Fruit fly (Drosophila melanogaster) whole organism, embryonic: ENCODE results near the gene CG13917.
A peak's percentile ranks its signal among the peaks of the same experiment; 100 is the strongest.

Experiments
- Aef1 ChIP-seq: fragments of 200-800 bp; sonication (Bioruptor generic); IDR thresholded peaks from 3 replicates; pipeline ENCODE4 v1.3.6; 2022; ENCODE audit warnings: missing biosample characterization, missing genetic modification characterization
- Atf3 ChIP-seq: fragments of 200-800 bp; sonication (Bioruptor generic); optimal IDR thresholded peaks from 3 replicates; lab custom pipeline; 2016; ENCODE audit warnings: missing biosample characterization, missing genetic modification characterization
- CG10979 ChIP-seq: fragments of 200-800 bp; sonication (Bioruptor generic); optimal IDR thresholded peaks from 2 replicates; lab custom pipeline; 2018; ENCODE audit warnings: missing biosample characterization, mild to moderate bottlenecking, missing genetic modification characterization, moderate library complexity
- CG11398 ChIP-seq: fragments of 200-800 bp; sonication (Bioruptor generic); optimal IDR thresholded peaks from 2 replicates; lab custom pipeline; 2016; ENCODE audit warnings: missing biosample characterization, missing genetic modification characterization
- CG11696 ChIP-seq: fragments of 200-800 bp; sonication (Bioruptor generic); IDR thresholded peaks from 2 replicates; pipeline ENCODE4 v1.3.6; 2022; ENCODE audit warnings: missing biosample characterization, missing genetic modification characterization
- CG12071 ChIP-seq: fragments of 200-800 bp; sonication (Bioruptor generic); optimal IDR thresholded peaks from 3 replicates; lab custom pipeline; 2018; ENCODE audit warnings: missing biosample characterization, mild to moderate bottlenecking, missing genetic modification characterization
- CG1233 ChIP-seq: fragments of 200-800 bp; sonication (Bioruptor generic); optimal IDR thresholded peaks from 4 replicates; lab custom pipeline; 2018; ENCODE audit warnings: missing biosample characterization, mild to moderate bottlenecking, missing genetic modification characterization
- CG13424 ChIP-seq: fragments of 200-800 bp; sonication (Bioruptor generic); optimal IDR thresholded peaks from 2 replicates; lab custom pipeline; 2019; ENCODE audit warnings: missing biosample characterization, mild to moderate bottlenecking, missing genetic modification characterization, moderate library complexity
- CG1529 ChIP-seq: fragments of 200-800 bp; sonication (Bioruptor generic); optimal IDR thresholded peaks from 3 replicates; lab custom pipeline; 2018; ENCODE audit warnings: missing biosample characterization, missing genetic modification characterization
- CG15601 ChIP-seq: fragments of 200-800 bp; sonication (Bioruptor generic); optimal IDR thresholded peaks from 3 replicates; lab custom pipeline; 2019; ENCODE audit warnings: missing biosample characterization, mild to moderate bottlenecking, missing genetic modification characterization, moderate library complexity
- CG17612 ChIP-seq: fragments of 200-800 bp; sonication (Bioruptor generic); IDR thresholded peaks from 2 replicates; pipeline ENCODE4 v1.3.6; 2022; ENCODE audit warnings: missing biosample characterization, missing genetic modification characterization
- CG1792 ChIP-seq: fragments of 200-800 bp; sonication (Bioruptor generic); optimal IDR thresholded peaks from 2 replicates; lab custom pipeline; 2016; ENCODE audit warnings: missing biosample characterization, missing genetic modification characterization
- CG31388 ChIP-seq: fragments of 200-800 bp; sonication (Bioruptor generic); optimal IDR thresholded peaks from 2 replicates; lab custom pipeline; 2016; ENCODE audit warnings: missing biosample characterization, missing genetic modification characterization
- CG3281 ChIP-seq: fragments of 200-800 bp; sonication (Bioruptor generic); optimal IDR thresholded peaks from 3 replicates; lab custom pipeline; 2017; ENCODE audit warnings: missing biosample characterization, mild to moderate bottlenecking, missing genetic modification characterization
- CG33557 ChIP-seq: fragments of 200-800 bp; sonication (Bioruptor generic); optimal IDR thresholded peaks from 2 replicates; lab custom pipeline; 2019; ENCODE audit warnings: missing biosample characterization, mild to moderate bottlenecking, missing genetic modification characterization, moderate library complexity
- CG4360 ChIP-seq: fragments of 200-800 bp; sonication (Bioruptor generic); IDR thresholded peaks from 2 replicates; pipeline ENCODE4 v1.3.6; 2022; ENCODE audit warnings: missing biosample characterization, missing genetic modification characterization
- CG4617 ChIP-seq: fragments of 200-800 bp; sonication (Bioruptor generic); optimal IDR thresholded peaks from 3 replicates; lab custom pipeline; 2016; ENCODE audit warnings: missing biosample characterization, missing genetic modification characterization, borderline replicate concordance
- CG4707 ChIP-seq: fragments of 200-800 bp; sonication (Bioruptor generic); optimal IDR thresholded peaks from 2 replicates; lab custom pipeline; 2018; ENCODE audit warnings: missing biosample characterization, mild to moderate bottlenecking, missing genetic modification characterization, moderate library complexity
- CG6654 ChIP-seq: fragments of 200-800 bp; sonication (Bioruptor generic); optimal IDR thresholded peaks from 2 replicates; lab custom pipeline; 2017; ENCODE audit warnings: missing biosample characterization, mild to moderate bottlenecking, missing genetic modification characterization
- CkIIα-i1 ChIP-seq: fragments of 200-800 bp; sonication (Bioruptor generic); IDR thresholded peaks from 2 replicates; pipeline ENCODE4 v1.3.6; 2022; ENCODE audit warnings: missing biosample characterization, missing genetic modification characterization
- Dref ChIP-seq: fragments of 200-800 bp; sonication (Bioruptor generic); IDR thresholded peaks from 2 replicates; pipeline ENCODE4 v1.3.6; 2022; ENCODE audit warnings: missing biosample characterization, missing genetic modification characterization
- Elba2 ChIP-seq: fragments of 200-800 bp; sonication (Bioruptor generic); optimal IDR thresholded peaks from 3 replicates; lab custom pipeline; 2016; ENCODE audit warnings: missing biosample characterization, missing genetic modification characterization
- Fer2 ChIP-seq: fragments of 200-800 bp; sonication (Bioruptor generic); optimal IDR thresholded peaks from 2 replicates; lab custom pipeline; 2018; ENCODE audit warnings: missing biosample characterization, mild to moderate bottlenecking, missing genetic modification characterization, moderate library complexity
- HLH4C ChIP-seq: fragments of 200-800 bp; sonication (Bioruptor generic); IDR thresholded peaks from 3 replicates; pipeline ENCODE4 v1.3.6; 2022; ENCODE audit warnings: missing biosample characterization, missing genetic modification characterization; ENCODE audit not compliant: partially characterized antibody
- Lhr ChIP-seq: fragments of 200-800 bp; sonication (Bioruptor generic); optimal IDR thresholded peaks from 3 replicates; lab custom pipeline; 2017; ENCODE audit warnings: mild to moderate bottlenecking, missing biosample characterization, missing genetic modification reagents, missing genetic modification characterization
- MTF-1 ChIP-seq: fragments of 200-800 bp; sonication (Bioruptor generic); optimal IDR thresholded peaks from 2 replicates; lab custom pipeline; 2018; ENCODE audit warnings: missing biosample characterization, mild to moderate bottlenecking, missing genetic modification characterization, borderline replicate concordance
- Max ChIP-seq: fragments of 200-800 bp; sonication (Bioruptor generic); optimal IDR thresholded peaks from 2 replicates; lab custom pipeline; 2016; ENCODE audit warnings: missing biosample characterization, mild to moderate bottlenecking, missing genetic modification characterization
- Meics ChIP-seq: fragments of 200-800 bp; sonication (Bioruptor generic); optimal IDR thresholded peaks from 2 replicates; lab custom pipeline; 2017; ENCODE audit warnings: missing biosample characterization, mild to moderate bottlenecking, missing genetic modification characterization
- Oli ChIP-seq: fragments of 200-800 bp; sonication (Bioruptor generic); optimal IDR thresholded peaks from 2 replicates; lab custom pipeline; 2018; ENCODE audit warnings: missing biosample characterization, mild to moderate bottlenecking, missing genetic modification characterization, moderate library complexity
- Sox100B ChIP-seq: fragments of 200-800 bp; sonication (Bioruptor generic); optimal IDR thresholded peaks from 3 replicates; lab custom pipeline; 2018; ENCODE audit warnings: missing biosample characterization, mild to moderate bottlenecking, missing genetic modification characterization
- Sox102F ChIP-seq: fragments of 200-800 bp; sonication (Bioruptor generic); optimal IDR thresholded peaks from 2 replicates; lab custom pipeline; 2018; ENCODE audit warnings: missing biosample characterization, mild to moderate bottlenecking, missing genetic modification characterization, moderate library complexity
- Sry-β ChIP-seq: fragments of 200-800 bp; sonication (Bioruptor generic); optimal IDR thresholded peaks from 2 replicates; lab custom pipeline; 2018; ENCODE audit warnings: missing biosample characterization, mild to moderate bottlenecking, missing genetic modification characterization, moderate library complexity
- Trl ChIP-seq, 3 experiments: fragments of >200 bp in 2 of 3; fragments of 200-800 bp in 1 of 3; sonication (Bioruptor generic) in 1 of 3; optimal IDR thresholded peaks; 2 replicates in 1 of 3; 3 replicates in 2 of 3; lab custom pipeline; 2016 to 2017; ENCODE audit warnings: missing biosample characterization in 1 of 3, missing genetic modification characterization in 1 of 3
- aop ChIP-seq: fragments of 200-800 bp; sonication (Bioruptor generic); IDR thresholded peaks from 2 replicates; pipeline ENCODE4 v1.3.6; 2022; ENCODE audit warnings: missing biosample characterization, missing genetic modification characterization
- crc ChIP-seq: fragments of 200-800 bp; sonication (Bioruptor generic); optimal IDR thresholded peaks from 2 replicates; lab custom pipeline; 2016; ENCODE audit warnings: missing biosample characterization, missing genetic modification characterization
- croc ChIP-seq: fragments of 200-800 bp; sonication (Bioruptor generic); conservative IDR thresholded peaks from 3 replicates; pipeline ENCODE4 v1.3.6; 2022; ENCODE audit warnings: missing biosample characterization, missing genetic modification characterization
- dm ChIP-seq: fragments of 200-800 bp; sonication (Bioruptor generic); optimal IDR thresholded peaks from 3 replicates; lab custom pipeline; 2016; ENCODE audit warnings: missing biosample characterization, missing genetic modification characterization
- ems ChIP-seq: fragments of 200-800 bp; sonication (Bioruptor generic); optimal IDR thresholded peaks from 3 replicates; lab custom pipeline; 2016; ENCODE audit warnings: missing biosample characterization, missing genetic modification characterization
- her ChIP-seq: fragments of 200-800 bp; sonication (Bioruptor generic); optimal IDR thresholded peaks from 2 replicates; lab custom pipeline; 2016; ENCODE audit warnings: missing biosample characterization, missing genetic modification characterization
- lola ChIP-seq, 3 experiments: fragments of >200 bp in 2 of 3; fragments of 200-800 bp in 1 of 3; sonication (Bioruptor generic) in 1 of 3; optimal IDR thresholded peaks; 2 replicates each; lab custom pipeline; 2017 to 2019; ENCODE audit warnings: missing biosample characterization in 3 of 3, missing genetic modification characterization in 3 of 3, mild to moderate bottlenecking in 1 of 3, moderate library complexity in 1 of 3
- phol ChIP-seq: fragments of 200-800 bp; sonication (Bioruptor generic); optimal IDR thresholded peaks from 3 replicates; lab custom pipeline; 2018; ENCODE audit warnings: missing biosample characterization, mild to moderate bottlenecking, missing genetic modification characterization, moderate library complexity
- sc ChIP-seq, 3 experiments: fragments of >200 bp in 2 of 3; fragments of 200-800 bp in 1 of 3; sonication (Bioruptor generic) in 1 of 3; optimal IDR thresholded peaks; 2 replicates in 2 of 3; 3 replicates in 1 of 3; lab custom pipeline; 2017; ENCODE audit warnings: mild to moderate bottlenecking in 1 of 3, missing biosample characterization in 1 of 3, missing genetic modification characterization in 1 of 3, missing genetic modification reagents in 1 of 3
- sd ChIP-seq: fragments of 200-800 bp; sonication (Bioruptor generic); optimal IDR thresholded peaks from 3 replicates; lab custom pipeline; 2018; ENCODE audit warnings: missing biosample characterization, mild to moderate bottlenecking, missing genetic modification characterization, moderate library complexity
- slbo ChIP-seq: fragments of 200-800 bp; sonication (Bioruptor generic); IDR thresholded peaks from 2 replicates; pipeline ENCODE4 v1.3.6; 2022; ENCODE audit warnings: missing biosample characterization, missing genetic modification characterization
- slou ChIP-seq: fragments of 200-800 bp; sonication (Bioruptor generic); optimal IDR thresholded peaks from 3 replicates; lab custom pipeline; 2016; ENCODE audit warnings: missing biosample characterization, missing genetic modification characterization
- stwl ChIP-seq: fragments of 200-800 bp; sonication (Bioruptor generic); optimal IDR thresholded peaks from 3 replicates; lab custom pipeline; 2018; ENCODE audit warnings: missing biosample characterization, mild to moderate bottlenecking, missing genetic modification characterization, moderate library complexity
- tio ChIP-seq: fragments of 200-800 bp; sonication (Bioruptor generic); optimal IDR thresholded peaks from 2 replicates; lab custom pipeline; 2017; ENCODE audit warnings: missing biosample characterization, missing genetic modification characterization, inconsistent platforms
- trem ChIP-seq: fragments of 200-800 bp; optimal IDR thresholded peaks from 3 replicates; lab custom pipeline; 2019; ENCODE audit warnings: missing biosample characterization, mild to moderate bottlenecking, missing genetic modification characterization, moderate library complexity
- wdn ChIP-seq: fragments of 200-800 bp; sonication (Bioruptor generic); IDR thresholded peaks from 2 replicates; pipeline ENCODE4 v1.3.6; 2022; ENCODE audit warnings: missing biosample characterization, missing genetic modification characterization

The CG13917 gene

DNA sequence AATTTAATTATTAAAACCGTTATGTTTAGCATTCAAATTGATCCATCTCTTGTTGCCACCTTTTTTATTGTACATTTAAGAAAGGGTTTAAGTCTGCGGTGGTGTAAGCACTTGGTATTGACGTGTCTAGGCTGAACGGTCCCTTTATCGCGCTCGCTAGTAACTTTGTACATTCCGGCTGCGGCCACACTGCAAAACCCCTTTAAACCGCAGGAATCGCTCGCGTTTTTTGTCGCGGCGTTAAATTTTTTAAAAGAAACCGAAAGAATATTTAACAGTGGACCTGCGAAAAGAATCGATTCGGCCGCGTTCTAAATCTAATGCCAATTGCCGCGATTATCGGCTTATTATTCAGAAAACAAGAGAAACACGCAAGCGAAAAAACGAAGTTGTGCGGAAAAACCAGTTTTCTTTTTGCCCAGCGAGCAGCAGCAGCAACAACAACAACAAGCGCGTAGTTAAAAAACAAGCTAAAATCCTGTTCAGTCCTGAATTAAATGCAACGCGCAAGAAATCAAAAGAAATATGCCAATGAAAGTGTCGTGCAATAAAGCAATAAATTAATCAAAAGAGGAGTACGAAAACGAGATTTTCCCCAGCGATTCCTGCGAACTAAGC, at the start of gene CG13917 (continued):
- TF ChIP-seq Oli (no peak), CG15601 (no peak), CG10979 (tag; lab: Kevin White, UChicago) (no peak), slou (GFP tag; lab: Kevin White, UChicago) (no peak), CG31388 (GFP tag; lab: Kevin White, UChicago) (no peak), Fer2 (tag; lab: Kevin White, UChicago) (no peak), phol (tag; lab: Kevin White, UChicago) (peak; percentile 59), CG1792 (GFP tag; lab: Kevin White, UChicago) (no peak), aop (GFP tag; lab: Robert Waterston, UW) (no peak), Meics (GFP tag; lab: Kevin White, UChicago) (no peak), lola (GFP tag; optimal IDR thresholded peaks at IDR 0.05; lab: Kevin White, UChicago) (no peak), stwl (tag; lab: Kevin White, UChicago) (peak; percentile 70), CG12071 (GFP tag; lab: Kevin White, UChicago) (no peak), sd (tag; lab: Kevin White, UChicago) (no peak), CG33557 (GFP tag; lab: Kevin White, UChicago) (no peak), Max (GFP tag; lab: Kevin White, UChicago) (no peak), CG11696 (GFP tag; lab: Robert Waterston, UW) (no peak), CG6654 (GFP tag; lab: Kevin White, UChicago) (no peak), CG3281 (GFP tag; lab: Kevin White, UChicago) (no peak), CG11398 (GFP tag; lab: Kevin White, UChicago) (no peak), wdn (GFP tag; lab: Robert Waterston, UW) (no peak), MTF-1 (GFP tag; lab: Kevin White, UChicago) (no peak), croc (no peak), tio (GFP tag; lab: Kevin White, UChicago) (no peak), Sox102F (no peak), Sox100B (GFP tag; lab: Kevin White, UChicago) (no peak), CG4707 (GFP tag; lab: Kevin White, UChicago) (no peak), Aef1 (GFP tag; lab: Robert Waterston, UW) (no peak), CG13424 (tag; lab: Kevin White, UChicago) (no peak), Lhr (GFP tag; lab: Kevin White, UChicago) (peak; percentile 86), Trl (optimal IDR thresholded peaks at IDR 0.05; lab: Kevin White, UChicago) (no peak), Trl (GFP tag; optimal IDR thresholded peaks at IDR 0.05; lab: Kevin White, UChicago) (no peak), Sry-β (GFP tag; lab: Kevin White, UChicago) (no peak), HLH4C (GFP tag; lab: Robert Waterston, UW) (no peak), trem (tag; lab: Kevin White, UChicago) (peak; percentile 66), crc (GFP tag; lab: Kevin White, UChicago) (no peak), dm (GFP tag; lab: Kevin White, UChicago) (no peak), her (GFP tag; lab: Kevin White, UChicago) (no peak), Elba2 (GFP tag; lab: Kevin White, UChicago) (no peak), CG1529 (GFP tag; lab: Kevin White, UChicago) (no peak), CG1233 (GFP tag; lab: Kevin White, UChicago) (no peak), slbo (GFP tag; lab: Robert Waterston, UW) (no peak), CG4360 (GFP tag; lab: Robert Waterston, UW) (peak; percentile 88), ems (GFP tag; lab: Kevin White, UChicago) (peak; percentile 17), Atf3 (GFP tag; lab: Kevin White, UChicago) (no peak), sc (optimal IDR thresholded peaks at IDR 0.05; lab: Kevin White, UChicago) (no peak), sc (GFP tag; optimal IDR thresholded peaks at IDR 0.05; lab: Kevin White, UChicago) (no peak), CG4617 (peak; percentile 45), CkIIα-i1 (no peak), Dref (no peak), CG17612 (GFP tag; lab: Robert Waterston, UW) (no peak)
